4 worm cellular contexts compared by ENCODE assay signal in genomic region chrX:16156891-16157290, ce11.
TF ChIP-seq lines count a peak whose summit lies in the region.

No protein-coding gene starts in this region.

TF ChIP-seq in whole organism, L1 larva, 84 proteins besides CTCF, POLR2A, EP300 and RAD21 (continued from another document and continues in another):
- peak; percentile 11 for TF ChIP-seq nhr-77 (tag; optimal IDR thresholded peaks at IDR 0.05; lab: Kevin White, UChicago)
- no peak for TF ChIP-seq unc-86 (tag; optimal IDR thresholded peaks at IDR 0.05; lab: Kevin White, UChicago)
- TF ChIP-seq elt-2 (tag; optimal IDR thresholded peaks at IDR 0.05; lab: Kevin White, UChicago) = no peak
- no peak for TF ChIP-seq aly-2 (tag; optimal IDR thresholded peaks at IDR 0.05; lab: Kevin White, UChicago)
- TF ChIP-seq unc-62 (GFP tag; optimal IDR thresholded peaks at IDR 0.05; lab: Kevin White, UChicago) = no peak
- TF ChIP-seq nhr-71 (tag; optimal IDR thresholded peaks at IDR 0.05; lab: Kevin White, UChicago) = peak; percentile 35
- no peak for TF ChIP-seq unc-130 (tag; optimal IDR thresholded peaks at IDR 0.05; lab: Kevin White, UChicago)
- no peak for TF ChIP-seq isw-1 (GFP tag; IDR thresholded peaks at IDR 0.05; lab: Robert Waterston, UW)
- no peak for TF ChIP-seq hlh-17 (GFP tag; optimal IDR thresholded peaks at IDR 0.05; lab: Kevin White, UChicago; ENCODE audit: borderline replicate concordance)
- peak in 3 of 6 experiments; percentile 52 to 61 (median 60) for TF ChIP-seq elt-3 (tag; optimal IDR thresholded peaks at IDR 0.05; lab: Kevin White, UChicago)
- TF ChIP-seq nhr-76 (tag; optimal IDR thresholded peaks at IDR 0.05; lab: Kevin White, UChicago) = no peak
- no peak for TF ChIP-seq nhr-237 (tag; optimal IDR thresholded peaks at IDR 0.05; lab: Kevin White, UChicago)
- TF ChIP-seq fkh-4 (tag; optimal IDR thresholded peaks at IDR 0.05; lab: Kevin White, UChicago; ENCODE audit: borderline replicate concordance) = no peak
- TF ChIP-seq Y116A8C.19 (tag; optimal IDR thresholded peaks at IDR 0.05; lab: Kevin White, UChicago; ENCODE audit: borderline replicate concordance) = no peak
- no peak for TF ChIP-seq unc-30 (tag; optimal IDR thresholded peaks at IDR 0.05; lab: Kevin White, UChicago)
- TF ChIP-seq mef-2 (tag; optimal IDR thresholded peaks at IDR 0.05; lab: Kevin White, UChicago) = no peak
- peak; percentile 44 for TF ChIP-seq pag-3 (tag; optimal IDR thresholded peaks at IDR 0.05; lab: Kevin White, UChicago; ENCODE audit: borderline replicate concordance, insufficient read depth)
- TF ChIP-seq ama-1 (optimal IDR thresholded peaks at IDR 0.05; lab: Kevin White, UChicago) = no peak
- no peak for TF ChIP-seq alr-1 (tag; optimal IDR thresholded peaks at IDR 0.05; lab: Kevin White, UChicago; ENCODE audit: borderline replicate concordance)
- TF ChIP-seq snu-23 (GFP tag; optimal IDR thresholded peaks at IDR 0.05; lab: Kevin White, UChicago) = peak; percentile 71
- no peak for TF ChIP-seq aha-1 (tag; optimal IDR thresholded peaks at IDR 0.05; lab: Kevin White, UChicago)
- no peak for TF ChIP-seq fkh-10 (GFP tag; optimal IDR thresholded peaks at IDR 0.05; lab: Kevin White, UChicago)
- peak in 1 of 2 experiments; percentile 46 for TF ChIP-seq mdl-1 (tag; optimal IDR thresholded peaks at IDR 0.05; lab: Kevin White, UChicago)
- TF ChIP-seq nhr-90 (tag; optimal IDR thresholded peaks at IDR 0.05; lab: Kevin White, UChicago; ENCODE audit: poor library complexity) = peak; percentile 39
- TF ChIP-seq ceh-88 (GFP tag; IDR thresholded peaks at IDR 0.05; lab: Robert Waterston, UW) = no peak
- peak; percentile 16 for TF ChIP-seq nhr-47 (tag; optimal IDR thresholded peaks at IDR 0.05; lab: Kevin White, UChicago)
- no peak for TF ChIP-seq ceh-63 (GFP tag; optimal IDR thresholded peaks at IDR 0.05; lab: Kevin White, UChicago)
- no peak for TF ChIP-seq ztf-4 (tag; optimal IDR thresholded peaks at IDR 0.05; lab: Kevin White, UChicago)
- TF ChIP-seq nhr-85 (tag; lab: Kevin White, UChicago) = peak; percentile 84
- no peak for TF ChIP-seq nhr-11 (tag; optimal IDR thresholded peaks at IDR 0.05; lab: Kevin White, UChicago)
- no peak for TF ChIP-seq mab-9 (GFP tag; IDR thresholded peaks at IDR 0.05; lab: Robert Waterston, UW)
- no peak for TF ChIP-seq F16B12.6 (tag; optimal IDR thresholded peaks at IDR 0.05; lab: Kevin White, UChicago)
- no peak for TF ChIP-seq xbp-1 (tag; optimal IDR thresholded peaks at IDR 0.05; lab: Kevin White, UChicago)

TF ChIP-seq in whole organism, L2 larva, 48 proteins besides CTCF, POLR2A, EP300 and RAD21 (continued from another document):
- TF ChIP-seq sma-3 (GFP tag; optimal IDR thresholded peaks at IDR 0.05; lab: Kevin White, UChicago) = peak; percentile 46
- peak; percentile 77 for TF ChIP-seq nhr-21 (tag; optimal IDR thresholded peaks at IDR 0.05; lab: Kevin White, UChicago)

TF ChIP-seq in whole organism, L3 larva, 47 proteins besides CTCF, POLR2A, EP300 and RAD21 (continued from another document):
- TF ChIP-seq nhr-23 (tag; optimal IDR thresholded peaks at IDR 0.05; lab: Kevin White, UChicago) (peak; percentile 67), mml-1 (tag; optimal IDR thresholded peaks at IDR 0.05; lab: Kevin White, UChicago) (no peak), nhr-25 (tag; optimal IDR thresholded peaks at IDR 0.05; lab: Kevin White, UChicago) (peak; percentile 77), ZK546.5 (tag; optimal IDR thresholded peaks at IDR 0.05; lab: Kevin White, UChicago) (no peak), ceh-9 (tag; optimal IDR thresholded peaks at IDR 0.05; lab: Kevin White, UChicago) (no peak)

TF ChIP-seq in whole organism, L4 larva, 104 proteins besides CTCF, POLR2A, EP300 and RAD21 (continued from another document):
- TF ChIP-seq lsy-2 (tag; optimal IDR thresholded peaks at IDR 0.05; lab: Kevin White, UChicago) (no peak), hlh-30 (tag; optimal IDR thresholded peaks at IDR 0.05; lab: Kevin White, UChicago; ENCODE audit: insufficient read depth) (peak; percentile 22), snpc-1.2 (GFP tag; IDR thresholded peaks at IDR 0.05; lab: Robert Waterston, UW) (no peak), Y5F2A.4 (GFP tag; optimal IDR thresholded peaks at IDR 0.05; lab: Kevin White, UChicago) (no peak), lin-15B (tag; optimal IDR thresholded peaks at IDR 0.05; lab: Kevin White, UChicago) (no peak), F26F4.8 (GFP tag; conservative IDR thresholded peaks at IDR 0.05; lab: Robert Waterston, UW) (no peak), T20F7.1 (GFP tag; optimal IDR thresholded peaks at IDR 0.05; lab: Kevin White, UChicago) (no peak), mes-2 (tag; optimal IDR thresholded peaks at IDR 0.05; lab: Kevin White, UChicago; ENCODE audit: poor library complexity, severe bottlenecking) (peak; percentile 5), daf-8 (GFP tag; IDR thresholded peaks at IDR 0.05; lab: Robert Waterston, UW) (no peak), T26A8.4 (GFP tag; IDR thresholded peaks at IDR 0.05; lab: Robert Waterston, UW) (no peak), nhr-77 (tag; optimal IDR thresholded peaks at IDR 0.05; lab: Kevin White, UChicago) (no peak), unc-62 (GFP tag; optimal IDR thresholded peaks at IDR 0.05 in 1 of 2; lab: Kevin White, UChicago) (no peak), unc-62 (tag; optimal IDR thresholded peaks at IDR 0.05; lab: Kevin White, UChicago) (no peak), dmd-8 (GFP tag; IDR thresholded peaks at IDR 0.05; lab: Robert Waterston, UW) (no peak), dmd-6 (GFP tag; IDR thresholded peaks at IDR 0.05; lab: Robert Waterston, UW) (peak; percentile 37; the same call in 1 of the 2 replicates), vab-7 (GFP tag; IDR thresholded peaks at IDR 0.05; lab: Robert Waterston, UW) (no peak), zip-2 (tag; optimal IDR thresholded peaks at IDR 0.05; lab: Kevin White, UChicago) (no peak), spr-1 (tag; optimal IDR thresholded peaks at IDR 0.05; lab: Kevin White, UChicago) (peak; percentile 5), mep-1 (tag; optimal IDR thresholded peaks at IDR 0.05; lab: Kevin White, UChicago) (peak; percentile 55), ceh-44 (GFP tag; IDR thresholded peaks at IDR 0.05; lab: Robert Waterston, UW) (no peak), rbr-2 (tag; optimal IDR thresholded peaks at IDR 0.05; lab: Kevin White, UChicago) (peak; percentile 1), hlh-11 (tag; optimal IDR thresholded peaks at IDR 0.05; lab: Kevin White, UChicago) (peak; percentile 62), unc-130 (GFP tag; optimal IDR thresholded peaks at IDR 0.05; lab: Kevin White, UChicago) (no peak), daf-12 (tag; optimal IDR thresholded peaks at IDR 0.05; lab: Kevin White, UChicago) (no peak), pqm-1 (tag; optimal IDR thresholded peaks at IDR 0.05; lab: Kevin White, UChicago) (no peak), hmg-1.1 (GFP tag; IDR thresholded peaks at IDR 0.05; lab: Robert Waterston, UW) (0 out of 2 replicates have a peak, but pooled peaks have one; percentile 34)
